Fruit fly (Drosophila melanogaster) whole organism, wandering third instar larva: Measurements from ENCODE around the gene Ugt303B3.

Experiments used
- Hnf4 ChIP-seq: fragments of 200-800 bp; sonication (Bioruptor generic); optimal IDR thresholded peaks from 2 replicates; lab custom pipeline; 2016; ENCODE audit warnings: missing biosample characterization, mild to moderate bottlenecking, missing genetic modification characterization
- Hr83 ChIP-seq: fragments of 200-300 bp; sonication (Bioruptor generic); optimal IDR thresholded peaks from 2 replicates; lab custom pipeline; 2016; ENCODE audit warnings: missing biosample characterization, mild to moderate bottlenecking, missing genetic modification characterization, moderate library complexity; ENCODE audit not compliant: poor library complexity, severe bottlenecking
- br ChIP-seq: fragments of 200-800 bp; sonication (Bioruptor generic); optimal IDR thresholded peaks from 2 replicates; lab custom pipeline; 2016; ENCODE audit warnings: missing biosample characterization, missing genetic modification characterization
- dl ChIP-seq, 2 experiments: fragments of 175-275, 200-275 bp in 1 of 2; fragments of 200-275 bp in 1 of 2; sonication (Bioruptor generic); optimal IDR thresholded peaks; lab custom pipeline; 2018; ENCODE audit warnings: mild to moderate bottlenecking in 2 of 2, missing biosample characterization in 2 of 2, missing genetic modification characterization in 2 of 2, moderate library complexity in 2 of 2; ENCODE audit not compliant: partially characterized antibody in 2 of 2, insufficient read depth in 1 of 2
- ey ChIP-seq: fragments of 200-800 bp; sonication (Bioruptor generic); optimal IDR thresholded peaks from 2 replicates; lab custom pipeline; 2016; ENCODE audit warnings: missing biosample characterization, missing genetic modification characterization
- rgr ChIP-seq: fragments of 200-800 bp; sonication (Bioruptor generic); optimal IDR thresholded peaks from 3 replicates; lab custom pipeline; 2016; ENCODE audit warnings: missing biosample characterization, mild to moderate bottlenecking, missing genetic modification characterization

DNA sequence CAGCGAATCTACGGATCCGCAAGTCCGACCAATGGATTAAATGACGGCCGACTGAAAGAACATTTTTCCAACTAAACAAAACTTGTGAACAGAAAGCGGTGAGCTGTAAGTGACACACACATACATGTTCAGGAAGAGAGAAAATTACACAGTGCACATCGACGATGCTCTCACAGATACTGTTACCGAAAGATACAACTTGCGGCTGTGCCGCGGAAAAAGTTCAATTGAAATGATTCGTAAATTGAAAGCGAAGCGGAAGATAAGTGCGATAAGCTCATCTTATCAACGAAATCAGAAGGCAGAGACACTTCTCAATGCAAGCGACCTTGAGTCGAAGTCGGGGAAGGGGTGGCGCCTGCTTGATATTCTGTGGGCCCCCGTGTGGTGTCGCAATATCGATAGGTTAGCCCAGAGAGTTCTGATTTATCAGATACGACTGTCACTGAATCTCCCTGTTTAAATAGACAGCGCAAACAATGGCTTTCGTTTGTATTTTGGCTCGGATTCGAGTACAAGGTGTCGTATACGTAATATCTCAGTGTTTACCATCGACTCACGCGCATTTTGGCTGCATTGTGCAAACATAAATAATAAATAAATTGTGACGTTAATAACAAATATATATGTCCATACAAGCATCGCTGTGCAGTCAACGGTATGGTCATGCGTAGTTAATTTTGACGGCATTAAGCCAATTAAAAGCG, 15.0 kb downstream of the Ugt303B3 start, which contains the start of gene Irk2:
- no peak for TF ChIP-seq Hr83 (GFP tag; lab: Kevin White, UChicago)
- TF ChIP-seq br (GFP tag; lab: Kevin White, UChicago) = no peak
- TF ChIP-seq ey (GFP tag; lab: Kevin White, UChicago) = no peak
- TF ChIP-seq dl (GFP tag; optimal IDR thresholded peaks at IDR 0.05; lab: Kevin White, UChicago; ENCODE audit: insufficient read depth in 1 of 2, partially characterized antibody in 2 of 2) = no peak
- no peak for TF ChIP-seq Hnf4 (GFP tag; lab: Kevin White, UChicago)
- no peak for TF ChIP-seq rgr (GFP tag; lab: Kevin White, UChicago)
